Fruit fly (Drosophila melanogaster): ENCODE measurements around the gene RpL13A.

RpL13A gene

dm6 chr3R:5620387-5620956 lies 3.8 kb upstream of the RpL13A start (continued):
- peak; percentile 40 for TF ChIP-seq shn (GFP tag; optimal IDR thresholded peaks at IDR 0.05)
- peak; percentile 52 for TF ChIP-seq ems (GFP tag; optimal IDR thresholded peaks at IDR 0.05)
- peak; percentile 24; the same call in 1 of the 3 replicates for TF ChIP-seq H15 (GFP tag; IDR thresholded peaks at IDR 0.05)
- peak; percentile 78 for TF ChIP-seq sisA (GFP tag; IDR thresholded peaks at IDR 0.05)
- no peak for TF ChIP-seq stwl (tag; optimal IDR thresholded peaks at IDR 0.05)
- TF ChIP-seq grau (tag; optimal IDR thresholded peaks at IDR 0.05) = peak; percentile 54
- TF ChIP-seq CG3995 (GFP tag; optimal IDR thresholded peaks at IDR 0.05) = peak; percentile 19
- TF ChIP-seq CG6791 (GFP tag; IDR thresholded peaks at IDR 0.05; ENCODE audit: partially characterized antibody) = no peak
- peak; percentile 61 for TF ChIP-seq CG5245 (GFP tag; optimal IDR thresholded peaks at IDR 0.05)
- TF ChIP-seq scrt (GFP tag; optimal IDR thresholded peaks at IDR 0.05) = peak; percentile 48
- peak; percentile 71 for TF ChIP-seq Ptx1 (GFP tag; IDR thresholded peaks at IDR 0.05)
- TF ChIP-seq stc (GFP tag; IDR thresholded peaks at IDR 0.05) = peak; percentile 48; the same call in 1 of the 2 replicates
- peak; percentile 64 for TF ChIP-seq Meics (GFP tag; optimal IDR thresholded peaks at IDR 0.05)
- TF ChIP-seq luna (GFP tag; optimal IDR thresholded peaks at IDR 0.05) = peak; percentile 21
- TF ChIP-seq CG8281 (tag; optimal IDR thresholded peaks at IDR 0.05) = peak; percentile 61
- no peak for TF ChIP-seq CG7271 (tag; optimal IDR thresholded peaks at IDR 0.05)
- peak; percentile 71 for TF ChIP-seq CG1603 (tag; optimal IDR thresholded peaks at IDR 0.05)
- peak; percentile 21 for TF ChIP-seq zen (tag; optimal IDR thresholded peaks at IDR 0.05)
- no peak for TF ChIP-seq CG17186 (GFP tag; optimal IDR thresholded peaks at IDR 0.05)
- peak; percentile 38 for TF ChIP-seq CG3407 (GFP tag; optimal IDR thresholded peaks at IDR 0.05)
- peak in 1 of 3 experiments; percentile 67 for TF ChIP-seq lola (GFP tag; optimal IDR thresholded peaks at IDR 0.05)
- peak; percentile 48 for TF ChIP-seq ab (GFP tag; optimal IDR thresholded peaks at IDR 0.05)
- no peak for TF ChIP-seq CG31224 (GFP tag; IDR thresholded peaks at IDR 0.05)
- 0 out of 2 replicates have a peak, but pooled peaks have one; percentile 3 for TF ChIP-seq CG10321 (GFP tag; IDR thresholded peaks at IDR 0.05)
- TF ChIP-seq Hey (tag; optimal IDR thresholded peaks at IDR 0.05) = no peak
- TF ChIP-seq nau (GFP tag; optimal IDR thresholded peaks at IDR 0.05) = no peak
- peak in 1 of 2 experiments; percentile 20 for TF ChIP-seq crp (GFP tag; optimal IDR thresholded peaks at IDR 0.05)
- peak; percentile 52 for TF ChIP-seq crc (GFP tag; optimal IDR thresholded peaks at IDR 0.05)
- TF ChIP-seq Nf-YB (GFP tag; optimal IDR thresholded peaks at IDR 0.05) = peak; percentile 32
- no peak for TF ChIP-seq Dp (GFP tag; optimal IDR thresholded peaks at IDR 0.05)
- no peak for TF ChIP-seq CG9797 (GFP tag; optimal IDR thresholded peaks at IDR 0.05)
- TF ChIP-seq her (GFP tag; optimal IDR thresholded peaks at IDR 0.05) = peak; percentile 44
- peak; percentile 54 for TF ChIP-seq CG11247 (GFP tag; IDR thresholded peaks at IDR 0.05)
- TF ChIP-seq NfI (GFP tag; optimal IDR thresholded peaks at IDR 0.05) = peak; percentile 56
- no peak for TF ChIP-seq disco-r (GFP tag; optimal IDR thresholded peaks at IDR 0.05)
- TF ChIP-seq Rx (GFP tag; IDR thresholded peaks at IDR 0.05) = peak; percentile 75
- TF ChIP-seq pb (GFP tag; optimal IDR thresholded peaks at IDR 0.05) = peak; percentile 50
- no peak for TF ChIP-seq inv (GFP tag; IDR thresholded peaks at IDR 0.05; ENCODE audit: partially characterized antibody)
- TF ChIP-seq Fer1 (GFP tag; optimal IDR thresholded peaks at IDR 0.05) = peak; percentile 44
- peak; percentile 47 for TF ChIP-seq CG6813 (GFP tag; optimal IDR thresholded peaks at IDR 0.05)
- peak; percentile 38 for TF ChIP-seq pho (GFP tag; optimal IDR thresholded peaks at IDR 0.05)
- TF ChIP-seq Nf-YC (tag; optimal IDR thresholded peaks at IDR 0.05) = peak; percentile 31
- no peak for TF ChIP-seq mld (GFP tag; IDR thresholded peaks at IDR 0.05; ENCODE audit: partially characterized antibody)
- TF ChIP-seq CG10431 (GFP tag; optimal IDR thresholded peaks at IDR 0.05) = no peak
- peak; percentile 69 for TF ChIP-seq HHEX (GFP tag; optimal IDR thresholded peaks at IDR 0.05)
- TF ChIP-seq Elba2 (GFP tag; optimal IDR thresholded peaks at IDR 0.05) = no peak
- TF ChIP-seq CG1233 (GFP tag; optimal IDR thresholded peaks at IDR 0.05) = peak; percentile 59
- peak; percentile 44 for TF ChIP-seq CG9876 (GFP tag; optimal IDR thresholded peaks at IDR 0.05)
- no peak; the same call in 1 of the 2 replicates for TF ChIP-seq Taf1 (GFP tag; IDR thresholded peaks at IDR 0.05)

Data from whole organism, embryonic.